Fruit fly (Drosophila melanogaster): ENCODE results near the gene CG17375.

The CG17375 gene

DNA sequence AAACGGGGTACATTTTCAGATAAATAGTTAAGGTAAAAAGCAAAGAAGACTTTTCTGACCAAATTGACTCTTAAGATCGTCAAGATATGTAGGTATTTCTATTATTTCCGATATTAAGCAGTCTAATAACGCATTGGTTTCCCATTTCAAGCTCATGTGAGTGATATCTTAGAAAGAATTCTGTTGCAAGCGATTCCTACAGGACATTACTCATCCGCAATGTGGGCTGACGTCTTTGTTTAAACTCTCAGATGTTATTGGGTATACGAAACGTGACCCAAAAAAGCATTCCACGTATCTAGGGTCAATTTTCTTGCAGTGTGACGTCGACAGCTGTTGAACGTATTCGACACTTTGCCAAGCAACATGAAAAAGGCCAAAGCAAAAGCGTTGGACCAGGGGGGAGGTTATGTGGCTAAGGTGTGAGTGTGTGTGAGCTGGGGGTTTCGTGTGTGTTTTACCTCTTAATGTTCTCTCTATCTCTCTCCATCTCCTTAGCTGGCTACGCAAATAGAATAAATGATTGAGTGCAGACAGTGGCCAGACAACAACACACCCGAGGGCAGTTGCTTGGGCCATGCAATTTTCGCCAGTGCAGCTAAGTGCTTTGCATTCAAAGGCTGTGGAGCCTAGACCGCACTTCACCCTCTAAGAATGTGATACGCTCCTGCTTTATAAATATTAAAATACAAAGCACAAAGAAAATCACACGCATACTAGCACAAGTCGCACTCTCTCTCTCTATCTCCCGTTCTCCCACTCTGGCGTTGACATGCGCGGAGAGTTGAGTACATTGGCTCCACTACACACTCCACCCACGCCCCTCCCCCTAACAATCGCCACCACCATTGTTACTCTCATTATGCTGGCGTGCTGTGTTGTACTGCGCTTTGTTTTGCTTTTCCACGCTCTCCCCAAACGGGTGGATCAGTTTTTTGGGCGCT, 18.3 kb downstream of the CG17375 start (continued):
- TF ChIP-seq CG4282 (GFP tag; optimal IDR thresholded peaks at IDR 0.05) (peak; percentile 89), CG6272 (GFP tag; IDR thresholded peaks at IDR 0.05) (peak; percentile 68), Neu2 (GFP tag; optimal IDR thresholded peaks at IDR 0.05; ENCODE audit: borderline replicate concordance) (peak; percentile 88), CG15514 (GFP tag; optimal IDR thresholded peaks at IDR 0.05) (peak; percentile 81), ranshi (GFP tag; IDR thresholded peaks at IDR 0.05) (peak; percentile 83), Kr (GFP tag; optimal IDR thresholded peaks at IDR 0.05) (no peak), Drgx (GFP tag; IDR thresholded peaks at IDR 0.05) (peak; percentile 87), esg (GFP tag; conservative IDR thresholded peaks at IDR 0.05) (peak; percentile 90), MTF-1 (GFP tag; optimal IDR thresholded peaks at IDR 0.05; ENCODE audit: borderline replicate concordance) (peak; percentile 43), her (GFP tag; optimal IDR thresholded peaks at IDR 0.05) (peak; percentile 94), sug (tag; optimal IDR thresholded peaks at IDR 0.05) (peak; percentile 95), emc (GFP tag; optimal IDR thresholded peaks at IDR 0.05) (peak; percentile 94), klu (GFP tag; IDR thresholded peaks at IDR 0.05) (peak; percentile 93), Ets97D (GFP tag; optimal IDR thresholded peaks at IDR 0.05) (peak; percentile 77), CG10462 (GFP tag; optimal IDR thresholded peaks at IDR 0.05) (peak; percentile 93), peb (GFP tag; IDR thresholded peaks at IDR 0.05) (peak; percentile 67), CG18764 (GFP tag; optimal IDR thresholded peaks at IDR 0.05) (peak; percentile 93), wdn (GFP tag; IDR thresholded peaks at IDR 0.05) (peak; percentile 76), CHES-1-like (GFP tag; optimal IDR thresholded peaks at IDR 0.05) (peak; percentile 98), Mad (GFP tag; optimal IDR thresholded peaks at IDR 0.05) (peak; percentile 92), Oaz (GFP tag; IDR thresholded peaks at IDR 0.05) (peak; percentile 76), nau (GFP tag; optimal IDR thresholded peaks at IDR 0.05) (peak; percentile 97), CG17568 (GFP tag; optimal IDR thresholded peaks at IDR 0.05) (peak; percentile 87), CG13894 (tag; optimal IDR thresholded peaks at IDR 0.05) (peak; percentile 47), Ssrp (tag; optimal IDR thresholded peaks at IDR 0.05) (peak; percentile 96), Sox100B (GFP tag; optimal IDR thresholded peaks at IDR 0.05) (peak; percentile 98), inv (GFP tag; IDR thresholded peaks at IDR 0.05; ENCODE audit: partially characterized antibody) (peak; percentile 53), pum (GFP tag; optimal IDR thresholded peaks at IDR 0.05) (peak; percentile 97), Mes4 (GFP tag; optimal IDR thresholded peaks at IDR 0.05) (peak; percentile 96), lab (GFP tag; optimal IDR thresholded peaks at IDR 0.05) (peak; percentile 93), CG1832 (GFP tag; optimal IDR thresholded peaks at IDR 0.05) (no peak), CG15479 (GFP tag; optimal IDR thresholded peaks at IDR 0.05) (no peak), Atf3 (GFP tag; optimal IDR thresholded peaks at IDR 0.05) (peak; percentile 95), CG7786 (GFP tag; optimal IDR thresholded peaks at IDR 0.05) (peak; percentile 97), D (optimal IDR thresholded peaks at IDR 0.05) (no peak), D (GFP tag; optimal IDR thresholded peaks at IDR 0.05) (peak; percentile 97), yki (optimal IDR thresholded peaks at IDR 0.05) (peak; percentile 29), Bgb (GFP tag; IDR thresholded peaks at IDR 0.05; ENCODE audit: partially characterized antibody) (peak; percentile 76), lilli (GFP tag; optimal IDR thresholded peaks at IDR 0.05) (peak; percentile 95), CG11398 (GFP tag; optimal IDR thresholded peaks at IDR 0.05) (peak; percentile 96), crol (GFP tag; IDR thresholded peaks at IDR 0.05) (peak; percentile 97), CG9817 (tag; optimal IDR thresholded peaks at IDR 0.05) (peak; percentile 90), sim (GFP tag; IDR thresholded peaks at IDR 0.05) (peak; percentile 68), Scr (GFP tag; IDR thresholded peaks at IDR 0.05; ENCODE audit: partially characterized antibody) (no peak; the same call in 1 of the 2 replicates), pfk (GFP tag; optimal IDR thresholded peaks at IDR 0.05) (no peak), ham (GFP tag; IDR thresholded peaks at IDR 0.05) (peak; percentile 27), hb (GFP tag; IDR thresholded peaks at IDR 0.05; ENCODE audit: partially characterized antibody) (no peak), lov (optimal IDR thresholded peaks at IDR 0.05) (no peak), lov (GFP tag; IDR thresholded peaks at IDR 0.05) (peak; percentile 28; the same call in 2 of the 3 replicates)
